Fruit fly (Drosophila melanogaster) whole organism, pupa: ENCODE results near the gene caup.

Source experiments
- CG14655 ChIP-seq: fragments of 200-800 bp; sonication (Bioruptor generic); optimal IDR thresholded peaks from 3 replicates; lab custom pipeline; 2017; ENCODE audit warnings: mild to moderate bottlenecking, missing biosample characterization, missing genetic modification reagents, missing genetic modification characterization
- CG15710 ChIP-seq: fragments of 200-800 bp; sonication (Bioruptor generic); optimal IDR thresholded peaks from 2 replicates; lab custom pipeline; 2018; ENCODE audit warnings: missing biosample characterization, mild to moderate bottlenecking, missing genetic modification characterization, moderate library complexity
- CG17806 ChIP-seq: fragments of 200-800 bp; sonication (Bioruptor generic); optimal IDR thresholded peaks from 2 replicates; lab custom pipeline; 2018; ENCODE audit warnings: missing biosample characterization, mild to moderate bottlenecking, missing genetic modification characterization, moderate library complexity
- CG34367 ChIP-seq: fragments of 200-800 bp; sonication (Bioruptor generic); optimal IDR thresholded peaks from 2 replicates; lab custom pipeline; 2018; ENCODE audit warnings: missing biosample characterization, mild to moderate bottlenecking, missing genetic modification characterization
- CG8301 ChIP-seq: fragments of 200-800 bp; sonication (Bioruptor generic); optimal IDR thresholded peaks from 2 replicates; lab custom pipeline; 2018; ENCODE audit warnings: missing biosample characterization, mild to moderate bottlenecking, missing genetic modification characterization
- CG9948 ChIP-seq: fragments of 200-800 bp; sonication (Bioruptor generic); optimal IDR thresholded peaks from 2 replicates; lab custom pipeline; 2018; ENCODE audit warnings: missing biosample characterization, mild to moderate bottlenecking, missing genetic modification characterization, moderate library complexity
- D1 ChIP-seq: fragments of 200-800 bp; sonication (Bioruptor generic); optimal IDR thresholded peaks from 2 replicates; lab custom pipeline; 2018; ENCODE audit warnings: missing biosample characterization, mild to moderate bottlenecking, missing genetic modification characterization, moderate library complexity
- EcR ChIP-seq: fragments of 200-800 bp; sonication (Bioruptor generic); optimal IDR thresholded peaks from 3 replicates; lab custom pipeline; 2019; ENCODE audit warnings: missing biosample characterization, missing genetic modification characterization, mild to moderate bottlenecking, moderate library complexity, missing genetic modification reagents
- Pif1B ChIP-seq: fragments of 200-800 bp; sonication (Bioruptor generic); optimal IDR thresholded peaks from 3 replicates; lab custom pipeline; 2016; ENCODE audit warnings: missing biosample characterization, missing genetic modification characterization
- fd96Ca ChIP-seq: fragments of 200-800 bp; sonication (Bioruptor generic); IDR thresholded peaks from 3 replicates; pipeline ENCODE4 v1.3.6; 2022; ENCODE audit warnings: missing biosample characterization, missing genetic modification characterization
- gl ChIP-seq: fragments of 200-800 bp; sonication (Bioruptor generic); optimal IDR thresholded peaks from 2 replicates; lab custom pipeline; 2018; ENCODE audit warnings: missing biosample characterization, mild to moderate bottlenecking, missing genetic modification characterization

DNA sequence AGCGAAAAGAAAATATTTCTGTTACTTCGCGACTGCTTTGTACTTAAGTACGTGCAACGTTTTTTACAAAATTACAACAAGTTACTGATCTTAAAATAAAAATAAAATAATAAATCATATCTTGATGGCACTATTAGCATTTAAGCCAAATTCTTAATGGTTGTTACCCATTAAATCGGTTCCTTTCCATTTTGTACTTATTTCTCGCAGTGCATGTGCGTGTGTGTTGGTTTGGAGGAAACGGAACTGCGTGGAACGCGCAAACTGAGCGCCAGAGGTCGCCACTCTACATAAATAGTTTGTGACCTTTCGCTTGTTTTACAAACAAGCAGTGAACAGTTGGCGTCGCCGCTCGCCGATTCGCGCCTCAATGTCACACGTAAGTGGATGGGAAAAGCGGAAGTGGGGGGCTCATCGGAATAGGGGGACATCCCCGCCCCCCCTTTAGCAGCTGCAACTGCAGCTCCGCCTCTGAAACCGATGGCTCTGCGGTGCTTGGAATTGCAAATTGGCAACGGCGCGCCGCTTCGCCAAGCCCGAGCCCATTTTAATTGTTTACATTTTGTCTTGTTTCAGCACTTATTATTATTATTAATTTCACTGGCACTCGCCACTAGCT lies 58.7 kb downstream of the caup start:
- TF ChIP-seq CG8301 (tag; lab: Kevin White, UChicago) (peak; percentile 22), CG14655 (GFP tag; lab: Kevin White, UChicago) (peak; percentile 39), CG15710 (peak; percentile 6), CG34367 (tag; lab: Kevin White, UChicago) (no peak), gl (tag; lab: Kevin White, UChicago) (no peak), CG17806 (tag; lab: Kevin White, UChicago) (peak; percentile 26), CG9948 (tag; lab: Kevin White, UChicago) (peak; percentile 16), Pif1B (GFP tag; lab: Kevin White, UChicago) (no peak), fd96Ca (GFP tag; lab: Robert Waterston, UW) (no peak), D1 (tag; lab: Kevin White, UChicago) (no peak), EcR (no peak)
